Fruit fly (Drosophila melanogaster) whole organism: Measurements from ENCODE around the gene up.

ENCODE experiments used
- pan ChIP-seq: fragments of >200 bp; optimal IDR thresholded peaks from 2 replicates; lab custom pipeline; 2017
- psq ChIP-seq: fragments of >200 bp; optimal IDR thresholded peaks from 2 replicates; lab custom pipeline; 2017

DNA sequence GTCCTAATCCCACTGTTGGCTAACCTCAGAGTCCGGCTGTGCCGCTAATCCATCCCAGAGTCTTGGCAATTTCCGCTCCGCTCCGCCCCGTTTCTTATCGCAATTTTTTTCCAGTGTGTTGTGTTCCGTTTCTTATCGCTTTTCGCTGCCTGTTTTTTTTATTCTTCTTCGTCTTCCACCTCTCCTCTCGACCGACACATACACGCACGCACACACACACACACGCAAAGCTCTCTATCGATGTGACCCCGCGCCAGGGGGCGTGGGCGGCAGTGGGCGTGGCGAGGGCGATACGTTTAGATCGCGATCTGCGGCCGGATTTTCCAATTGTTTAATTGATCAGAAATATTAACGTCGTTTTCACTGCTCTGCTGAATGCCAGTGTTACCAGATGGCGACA is 13.6 kb upstream of the up start:
- TF ChIP-seq psq (lab: Kevin White, UChicago) (no peak), pan (lab: Kevin White, UChicago) (no peak)
